Worm (Caenorhabditis elegans): ENCODE results near the gene dhhc-1.

dhhc-1 gene

ce11 chrX:15096277-15096676 is 3.9 kb downstream of the dhhc-1 start:
- TF ChIP-seq ceh-30 (tag; optimal IDR thresholded peaks at IDR 0.05), result no peak
- TF ChIP-seq ceh-48 (tag; optimal IDR thresholded peaks at IDR 0.05), result no peak
- TF ChIP-seq T23F11.4 (GFP tag; optimal IDR thresholded peaks at IDR 0.05), result no peak
- no peak for TF ChIP-seq C38D4.7 (GFP tag; optimal IDR thresholded peaks at IDR 0.05)
- TF ChIP-seq fax-1 (tag; optimal IDR thresholded peaks at IDR 0.05), result no peak
- TF ChIP-seq Y22D7AL.16 (tag; optimal IDR thresholded peaks at IDR 0.05), result no peak
- no peak for TF ChIP-seq unc-42 (tag; optimal IDR thresholded peaks at IDR 0.05)
- TF ChIP-seq ceh-19 (GFP tag; optimal IDR thresholded peaks at IDR 0.05), result no peak
- no peak for TF ChIP-seq unc-86 (tag; optimal IDR thresholded peaks at IDR 0.05)
- TF ChIP-seq madf-2 (tag; optimal IDR thresholded peaks at IDR 0.05), result no peak

- TF ChIP-seq ama-1 (optimal IDR thresholded peaks at IDR 0.05), result no peak
- TF ChIP-seq nfya-1 (tag; optimal IDR thresholded peaks at IDR 0.05), result no peak
- TF ChIP-seq pha-2 (tag; optimal IDR thresholded peaks at IDR 0.05), result no peak
- TF ChIP-seq sox-4 (tag; optimal IDR thresholded peaks at IDR 0.05), result no peak
- TF ChIP-seq Y22D7AL.16 (tag; optimal IDR thresholded peaks at IDR 0.05), result no peak
- TF ChIP-seq ttx-3 (tag; optimal IDR thresholded peaks at IDR 0.05), result no peak
- TF ChIP-seq madf-2 (tag; optimal IDR thresholded peaks at IDR 0.05), result no peak
- TF ChIP-seq sdc-2 (tag; optimal IDR thresholded peaks at IDR 0.05), result no peak
- TF ChIP-seq mec-3 (tag; optimal IDR thresholded peaks at IDR 0.05; ENCODE audit: borderline replicate concordance), result no peak
- TF ChIP-seq lim-6 (tag; optimal IDR thresholded peaks at IDR 0.05), result no peak
- no peak for TF ChIP-seq odd-2 (tag; optimal IDR thresholded peaks at IDR 0.05)
- TF ChIP-seq ceh-22 (tag; optimal IDR thresholded peaks at IDR 0.05), result no peak
- TF ChIP-seq unc-55 (GFP tag; optimal IDR thresholded peaks at IDR 0.05), result no peak
- TF ChIP-seq pha-4 (tag; optimal IDR thresholded peaks at IDR 0.05), result no peak
- no peak for TF ChIP-seq ceh-2 (tag; optimal IDR thresholded peaks at IDR 0.05)
- no peak for TF ChIP-seq lin-11 (tag; optimal IDR thresholded peaks at IDR 0.05)
- TF ChIP-seq tbx-2 (tag; optimal IDR thresholded peaks at IDR 0.05), result no peak
- TF ChIP-seq dmd-4 (tag; optimal IDR thresholded peaks at IDR 0.05; ENCODE audit: borderline replicate concordance), result no peak
These were observed 5.2 kb downstream of the dhhc-1 start, which contains the start of gene F09B12.7 for ce11 chrX:15094973-15095372. TSS of gene F09B12.7 (minus strand) at chrX:15095073.

ce11 chrX:15092775-15093386 is 7.3 kb downstream of the dhhc-1 start:
- no peak for TF ChIP-seq hlh-13 (GFP tag; optimal IDR thresholded peaks at IDR 0.05)
- no peak for TF ChIP-seq nhr-11 (tag; optimal IDR thresholded peaks at IDR 0.05)
- TF ChIP-seq ref-2 (tag; optimal IDR thresholded peaks at IDR 0.05), result no peak
- no peak for TF ChIP-seq ahr-1 (tag; optimal IDR thresholded peaks at IDR 0.05)
- TF ChIP-seq T23F11.4 (GFP tag; optimal IDR thresholded peaks at IDR 0.05), result no peak
- TF ChIP-seq ceh-48 (tag; optimal IDR thresholded peaks at IDR 0.05), result no peak
- no peak for TF ChIP-seq ceh-6 (GFP tag; optimal IDR thresholded peaks at IDR 0.05)
- no peak for TF ChIP-seq gmeb-2 (tag; optimal IDR thresholded peaks at IDR 0.05)
- no peak for TF ChIP-seq hlh-8 (tag; optimal IDR thresholded peaks at IDR 0.05)
- TF ChIP-seq ceh-22 (tag; optimal IDR thresholded peaks at IDR 0.05), result no peak
- TF ChIP-seq fkh-6 (tag; optimal IDR thresholded peaks at IDR 0.05), result no peak

- TF ChIP-seq rnt-1 (tag; optimal IDR thresholded peaks at IDR 0.05) (no peak), T23F11.4 (GFP tag; optimal IDR thresholded peaks at IDR 0.05) (no peak), ceh-2 (tag; optimal IDR thresholded peaks at IDR 0.05) (no peak)
These were observed 11.1 kb downstream of the dhhc-1 start, which contains the start of gene flr-4 for ce11 chrX:15089123-15089522. TSS of gene flr-4 (plus strand) at chrX:15089397.

- TF ChIP-seq nhr-11 (tag; optimal IDR thresholded peaks at IDR 0.05), result no peak
- no peak for TF ChIP-seq hlh-6 (tag; optimal IDR thresholded peaks at IDR 0.05)
- TF ChIP-seq fkh-6 (tag; optimal IDR thresholded peaks at IDR 0.05), result no peak
- TF ChIP-seq dmd-4 (tag; optimal IDR thresholded peaks at IDR 0.05; ENCODE audit: borderline replicate concordance), result no peak
- no peak for TF ChIP-seq dve-1 (tag; optimal IDR thresholded peaks at IDR 0.05)
- TF ChIP-seq F13H6.1 (tag; optimal IDR thresholded peaks at IDR 0.05), result no peak
- no peak for TF ChIP-seq tbx-2 (tag; optimal IDR thresholded peaks at IDR 0.05)
- no peak for TF ChIP-seq mec-3 (tag; optimal IDR thresholded peaks at IDR 0.05; ENCODE audit: borderline replicate concordance)
- TF ChIP-seq zip-5 (tag; optimal IDR thresholded peaks at IDR 0.05), result no peak
- TF ChIP-seq K02D7.2 (tag; optimal IDR thresholded peaks at IDR 0.05), result no peak
- no peak for TF ChIP-seq madf-2 (tag; optimal IDR thresholded peaks at IDR 0.05)
- no peak for TF ChIP-seq C08G9.2 (tag; optimal IDR thresholded peaks at IDR 0.05)
These were observed 12.5 kb downstream of the dhhc-1 start for ce11 chrX:15087752-15088151.
